Worm (Caenorhabditis elegans) whole organism, L3 larva: ENCODE measurements around the gene F54H12.8.

Experiments
- R02D3.7 ChIP-seq: fragments of 150-350 bp; optimal IDR thresholded peaks from 2 replicates; lab custom pipeline; 2014; ENCODE audit warnings: missing biosample characterization, missing genetic modification characterization
- ZK546.5 ChIP-seq: sonication (generic microtip); optimal IDR thresholded peaks from 2 replicates; lab custom pipeline; 2017; ENCODE audit warnings: missing biosample characterization, missing genetic modification characterization
- ceh-16 ChIP-seq: sonication (generic microtip); optimal IDR thresholded peaks from 2 replicates; lab custom pipeline; 2017; ENCODE audit warnings: missing biosample characterization, missing genetic modification characterization
- ceh-28 ChIP-seq: fragments of 150-350 bp; optimal IDR thresholded peaks from 2 replicates; lab custom pipeline; 2014; ENCODE audit warnings: missing biosample characterization, missing genetic modification reagents, missing genetic modification characterization
- egl-27 ChIP-seq: sonication (generic microtip); optimal IDR thresholded peaks from 4 replicates; lab custom pipeline; 2017; ENCODE audit warnings: missing biosample characterization, missing genetic modification reagents, missing genetic modification characterization
- elt-2 ChIP-seq: sonication (generic microtip); optimal IDR thresholded peaks from 2 replicates; lab custom pipeline; 2016; ENCODE audit warnings: missing genetic modification reagents, mild to moderate bottlenecking, missing genetic modification characterization, missing compliant biosample characterization
- elt-3 ChIP-seq, 3 experiments: fragments of 150-350 bp in 1 of 3; sonication (generic microtip) in 2 of 3; optimal IDR thresholded peaks; 2 replicates in 2 of 3; 4 replicates in 1 of 3; lab custom pipeline; 2014 to 2017; ENCODE audit warnings: missing biosample characterization in 3 of 3, missing genetic modification characterization in 3 of 3
- eor-1 ChIP-seq, 2 experiments: fragments of 150-350 bp; optimal IDR thresholded peaks; 2 replicates each; lab custom pipeline; 2014 to 2018; ENCODE audit warnings: missing biosample characterization in 2 of 2, missing genetic modification characterization in 2 of 2
- fkh-2 ChIP-seq: fragments of 150-350 bp; optimal IDR thresholded peaks from 2 replicates; lab custom pipeline; 2014; ENCODE audit warnings: missing biosample characterization, missing genetic modification reagents, missing genetic modification characterization
- fos-1 ChIP-seq: fragments of 150-350 bp; optimal IDR thresholded peaks from 2 replicates; lab custom pipeline; 2014; ENCODE audit warnings: missing biosample characterization, missing genetic modification characterization
- hmg-11 ChIP-seq: sonication (generic microtip); optimal IDR thresholded peaks from 2 replicates; lab custom pipeline; 2016; ENCODE audit warnings: missing genetic modification characterization, missing compliant biosample characterization
- jun-1 ChIP-seq: fragments of 150-350 bp; optimal IDR thresholded peaks from 2 replicates; lab custom pipeline; 2014; ENCODE audit warnings: missing biosample characterization, missing genetic modification reagents, missing genetic modification characterization
- lin-39 ChIP-seq: fragments of 150-350 bp; optimal IDR thresholded peaks from 2 replicates; lab custom pipeline; 2018; ENCODE audit warnings: missing biosample characterization, missing genetic modification reagents, missing genetic modification characterization
- lsy-12 ChIP-seq: sonication (generic microtip); optimal IDR thresholded peaks from 2 replicates; lab custom pipeline; 2016; ENCODE audit warnings: mild to moderate bottlenecking, missing genetic modification characterization, missing compliant biosample characterization
- mdl-1 ChIP-seq: fragments of 150-350 bp; optimal IDR thresholded peaks from 2 replicates; lab custom pipeline; 2014; ENCODE audit warnings: missing biosample characterization, missing genetic modification characterization
- mml-1 ChIP-seq: fragments of 150-350 bp; sonication (generic microtip); optimal IDR thresholded peaks from 3 replicates; lab custom pipeline; 2014; ENCODE audit warnings: missing biosample characterization, missing genetic modification characterization
- nfya-1 ChIP-seq: sonication (generic microtip); optimal IDR thresholded peaks from 2 replicates; lab custom pipeline; 2017; ENCODE audit warnings: missing genetic modification characterization, mild to moderate bottlenecking, missing compliant biosample characterization, antibody characterized with exemption, moderate library complexity; ENCODE audit not compliant: insufficient read depth
- nhr-12 ChIP-seq: fragments of 150-350 bp; optimal IDR thresholded peaks from 2 replicates; lab custom pipeline; 2014; ENCODE audit warnings: missing biosample characterization, missing genetic modification characterization
- nhr-67 ChIP-seq: fragments of 150-350 bp; optimal IDR thresholded peaks from 2 replicates; lab custom pipeline; 2014; ENCODE audit warnings: missing biosample characterization, missing genetic modification characterization
- nhr-76 ChIP-seq: fragments of 150-350 bp; sonication (generic microtip); optimal IDR thresholded peaks from 5 replicates; lab custom pipeline; 2014; ENCODE audit warnings: missing biosample characterization, missing genetic modification characterization
- pqm-1 ChIP-seq: fragments of 150-350 bp; optimal IDR thresholded peaks from 2 replicates; lab custom pipeline; 2017; ENCODE audit warnings: missing biosample characterization, missing genetic modification characterization, inconsistent platforms
- sea-2 ChIP-seq: fragments of 150-350 bp; sonication (generic microtip); optimal IDR thresholded peaks from 4 replicates; lab custom pipeline; 2014; ENCODE audit warnings: missing biosample characterization, missing genetic modification reagents, missing genetic modification characterization
- unc-39 ChIP-seq: sonication (generic microtip); optimal IDR thresholded peaks from 4 replicates; lab custom pipeline; 2017; ENCODE audit warnings: missing biosample characterization, missing genetic modification characterization
- ztf-4 ChIP-seq: fragments of 150-350 bp; optimal IDR thresholded peaks from 2 replicates; lab custom pipeline; 2014; ENCODE audit warnings: missing biosample characterization, missing genetic modification characterization

F54H12.8 gene

ce11 chrIII:7922207-7922606 lies 46.8 kb downstream of the F54H12.8 start, which contains the start of gene C29E4.17:
TSS of gene C29E4.17 (plus strand) at chrIII:7922507.
- TF ChIP-seq ceh-28 (tag; lab: Kevin White, UChicago) (no peak), egl-27 (no peak), nhr-76 (tag; lab: Kevin White, UChicago) (no peak), unc-39 (tag; lab: Kevin White, UChicago) (no peak), elt-2 (no peak), ceh-16 (tag; lab: Kevin White, UChicago) (no peak), nfya-1 (tag; lab: Kevin White, UChicago) (no peak), lin-39 (tag; lab: Kevin White, UChicago) (no peak), hmg-11 (tag; lab: Kevin White, UChicago) (no peak), ZK546.5 (tag; lab: Kevin White, UChicago) (no peak), R02D3.7 (tag; lab: Kevin White, UChicago) (no peak), nhr-67 (tag; lab: Kevin White, UChicago) (no peak), eor-1 (tag; optimal IDR thresholded peaks at IDR 0.05; lab: Kevin White, UChicago) (no peak), ztf-4 (tag; lab: Kevin White, UChicago) (no peak)
- TF ChIP-seq, all 47 proteins: peak for 0

- TF ChIP-seq mml-1 (no peak), fos-1 (tag; lab: Kevin White, UChicago) (no peak), nhr-67 (tag; lab: Kevin White, UChicago) (no peak), elt-3 (tag; optimal IDR thresholded peaks at IDR 0.05; lab: Kevin White, UChicago) (no peak), ztf-4 (tag; lab: Kevin White, UChicago) (no peak), nhr-76 (tag; lab: Kevin White, UChicago) (no peak), jun-1 (tag; lab: Kevin White, UChicago) (no peak), mdl-1 (tag; lab: Kevin White, UChicago) (no peak), pqm-1 (tag; lab: Kevin White, UChicago) (no peak), fkh-2 (tag; lab: Kevin White, UChicago) (no peak), hmg-11 (tag; lab: Kevin White, UChicago) (no peak), nhr-12 (tag; lab: Kevin White, UChicago) (no peak), sea-2 (no peak), lin-39 (tag; lab: Kevin White, UChicago) (no peak)
Observed at ce11 chrIII:7919823-7920222, 49.2 kb downstream of the F54H12.8 start, which contains the start of gene C29E4.14. TSS of gene C29E4.14 (plus strand) at chrIII:7920123.

- TF ChIP-seq egl-27: no peak
- no peak for TF ChIP-seq eor-1 (tag; optimal IDR thresholded peaks at IDR 0.05; lab: Kevin White, UChicago)
- TF ChIP-seq lsy-12 (tag; lab: Kevin White, UChicago): no peak
Observed at ce11 chrIII:7917667-7918066, 51.4 kb downstream of the F54H12.8 start, which contains the start of gene gly-3. TSS of gene gly-3 (minus strand) at chrIII:7917767.
